Worm (Caenorhabditis elegans): ENCODE results near the gene T11F8.12.

- TF ChIP-seq che-1 (tag; optimal IDR thresholded peaks at IDR 0.05) (no peak), nhr-11 (tag; optimal IDR thresholded peaks at IDR 0.05) (no peak), ama-1 (optimal IDR thresholded peaks at IDR 0.05) (no peak), nhr-232 (tag; optimal IDR thresholded peaks at IDR 0.05) (no peak), C38D4.7 (GFP tag; optimal IDR thresholded peaks at IDR 0.05) (no peak), F13H6.1 (tag; optimal IDR thresholded peaks at IDR 0.05) (no peak), ceh-2 (tag; optimal IDR thresholded peaks at IDR 0.05) (no peak), nfya-1 (tag; optimal IDR thresholded peaks at IDR 0.05) (no peak), odd-2 (tag; optimal IDR thresholded peaks at IDR 0.05) (no peak)
These were observed 44.7 kb upstream of the T11F8.12 start for ce11 chrIV:5526711-5527383.

Measured in whole organism, late embryonic.